Fruit fly (Drosophila melanogaster): ENCODE measurements around the gene CG18599.

DNA sequence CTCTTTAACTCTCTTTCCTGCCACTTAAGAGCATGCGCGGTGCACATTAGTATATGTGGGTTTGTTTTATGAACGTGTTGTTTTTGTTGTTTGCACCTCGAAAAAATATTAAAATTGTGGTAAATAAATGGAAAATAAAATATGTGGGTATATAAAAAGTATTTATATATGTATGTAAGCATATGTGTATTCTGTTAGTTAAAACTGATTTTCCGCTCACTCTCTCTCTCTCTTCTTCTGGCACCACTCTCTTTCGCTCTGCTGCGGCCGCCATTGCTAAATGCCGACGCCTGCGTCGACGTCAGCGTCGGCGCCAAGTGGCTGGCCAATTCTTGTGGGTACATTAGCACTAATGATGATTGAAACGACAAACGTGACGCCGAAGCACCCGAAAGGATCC, 2.3 kb upstream of the CG18599 start:
- TF ChIP-seq CG8281 (tag; optimal IDR thresholded peaks at IDR 0.05) (no peak), Drgx (GFP tag; IDR thresholded peaks at IDR 0.05) (no peak), CG9817 (tag; optimal IDR thresholded peaks at IDR 0.05) (no peak), CG9215 (GFP tag; IDR thresholded peaks at IDR 0.05) (no peak)

All from whole organism, embryonic.